Fruit fly (Drosophila melanogaster) whole organism, embryonic: ENCODE results near the gene CG1233.

Experiments
- Aef1 ChIP-seq: fragments of 200-800 bp; sonication (Bioruptor generic); IDR thresholded peaks from 3 replicates; pipeline ENCODE4 v1.3.6; 2022; ENCODE audit warnings: missing biosample characterization, missing genetic modification characterization
- CG10209 ChIP-seq: fragments of 200-800 bp; sonication (Bioruptor generic); optimal IDR thresholded peaks from 3 replicates; lab custom pipeline; 2017; ENCODE audit warnings: missing biosample characterization, mild to moderate bottlenecking, missing genetic modification characterization, missing genetic modification reagents
- CG11456 ChIP-seq: fragments of 200-800 bp; sonication (Bioruptor generic); IDR thresholded peaks from 3 replicates; pipeline ENCODE4 v1.3.6; 2022; ENCODE audit warnings: missing biosample characterization, missing genetic modification characterization
- CG11696 ChIP-seq: fragments of 200-800 bp; sonication (Bioruptor generic); IDR thresholded peaks from 2 replicates; pipeline ENCODE4 v1.3.6; 2022; ENCODE audit warnings: missing biosample characterization, missing genetic modification characterization
- CG13287 ChIP-seq: fragments of 200-800 bp; sonication (Bioruptor generic); IDR thresholded peaks from 2 replicates; pipeline ENCODE4 v1.3.6; 2022; ENCODE audit warnings: missing biosample characterization, missing genetic modification characterization; ENCODE audit not compliant: partially characterized antibody
- CG14965 ChIP-seq: fragments of 200-800 bp; sonication (Bioruptor generic); optimal IDR thresholded peaks from 2 replicates; lab custom pipeline; 2016; ENCODE audit warnings: missing biosample characterization, missing genetic modification characterization, borderline replicate concordance
- CG15696 ChIP-seq: fragments of 200-800 bp; sonication (Bioruptor generic); optimal IDR thresholded peaks from 2 replicates; lab custom pipeline; 2019; ENCODE audit warnings: missing biosample characterization, mild to moderate bottlenecking, missing genetic modification characterization, moderate library complexity
- CG16863 ChIP-seq: fragments of 200-800 bp; sonication (Bioruptor generic); optimal IDR thresholded peaks from 3 replicates; lab custom pipeline; 2016; ENCODE audit warnings: missing biosample characterization, missing genetic modification characterization
- CG17328 ChIP-seq: fragments of 200-800 bp; sonication (Bioruptor generic); IDR thresholded peaks from 2 replicates; pipeline ENCODE4 v1.3.6; 2022; ENCODE audit warnings: missing biosample characterization, missing genetic modification characterization
- CG30431 ChIP-seq: fragments of 200-800 bp; sonication (Bioruptor generic); optimal IDR thresholded peaks from 2 replicates; lab custom pipeline; 2017; ENCODE audit warnings: missing biosample characterization, missing genetic modification characterization
- CG33557 ChIP-seq: fragments of 200-800 bp; sonication (Bioruptor generic); optimal IDR thresholded peaks from 2 replicates; lab custom pipeline; 2019; ENCODE audit warnings: missing biosample characterization, mild to moderate bottlenecking, missing genetic modification characterization, moderate library complexity
- CG3995 ChIP-seq: fragments of 200-800 bp; sonication (Bioruptor generic); optimal IDR thresholded peaks from 3 replicates; lab custom pipeline; 2016; ENCODE audit warnings: missing biosample characterization, missing genetic modification characterization
- CG4404 ChIP-seq: fragments of 200-800 bp; sonication (Bioruptor generic); IDR thresholded peaks from 2 replicates; pipeline ENCODE4 v1.3.6; 2022; ENCODE audit warnings: missing biosample characterization, missing genetic modification characterization
- CG7271 ChIP-seq: fragments of 200-800 bp; sonication (Bioruptor generic); optimal IDR thresholded peaks from 2 replicates; lab custom pipeline; 2018; ENCODE audit warnings: missing biosample characterization, mild to moderate bottlenecking, missing genetic modification characterization, moderate library complexity
- CG7372 ChIP-seq: fragments of 200-800 bp; sonication (Bioruptor generic); IDR thresholded peaks from 2 replicates; pipeline ENCODE4 v1.3.6; 2022; ENCODE audit warnings: missing biosample characterization, missing genetic modification characterization
- CG7745 ChIP-seq: fragments of 200-800 bp; sonication (Bioruptor generic); optimal IDR thresholded peaks from 2 replicates; lab custom pipeline; 2018; ENCODE audit warnings: missing biosample characterization, mild to moderate bottlenecking, missing genetic modification characterization, moderate library complexity
- D ChIP-seq, 2 experiments: fragments of 200-800 bp in 1 of 2; fragments of >200 bp in 1 of 2; sonication (Bioruptor generic) in 1 of 2; optimal IDR thresholded peaks; 2 replicates in 1 of 2; 3 replicates in 1 of 2; lab custom pipeline; 2017; ENCODE audit warnings: mild to moderate bottlenecking in 1 of 2, missing biosample characterization in 1 of 2, missing genetic modification characterization in 1 of 2, missing genetic modification reagents in 1 of 2
- D19B ChIP-seq: fragments of 200-800 bp; sonication (Bioruptor generic); optimal IDR thresholded peaks from 2 replicates; lab custom pipeline; 2017; ENCODE audit warnings: missing biosample characterization, mild to moderate bottlenecking, missing genetic modification characterization
- Ets65A ChIP-seq: fragments of 200-800 bp; sonication (Bioruptor generic); peaks from one replicate; lab custom pipeline; 2016; ENCODE audit warnings: missing biosample characterization, missing genetic modification characterization
- HLH3B ChIP-seq: fragments of 200-800 bp; sonication (Bioruptor generic); IDR thresholded peaks from 2 replicates; pipeline ENCODE4 v1.3.6; 2022; ENCODE audit warnings: missing biosample characterization, missing genetic modification characterization
- HLH54F ChIP-seq: fragments of 200-800 bp; sonication (Bioruptor generic); optimal IDR thresholded peaks from 3 replicates; lab custom pipeline; 2016; ENCODE audit warnings: missing biosample characterization, missing genetic modification characterization
- Hand ChIP-seq: fragments of 200-800 bp; sonication (Bioruptor generic); optimal IDR thresholded peaks from 2 replicates; lab custom pipeline; 2017; ENCODE audit warnings: mild to moderate bottlenecking, missing biosample characterization, missing genetic modification reagents, missing genetic modification characterization
- Hr78 ChIP-seq, 2 experiments: fragments of 200-800 bp in 1 of 2; fragments of >200 bp in 1 of 2; sonication (Bioruptor generic) in 1 of 2; optimal IDR thresholded peaks; 2 replicates each; lab custom pipeline; 2017 to 2019; ENCODE audit warnings: missing biosample characterization in 2 of 2, missing genetic modification characterization in 2 of 2, mild to moderate bottlenecking in 1 of 2, moderate library complexity in 1 of 2
- Jarid2 ChIP-seq: fragments of 200-800 bp; sonication (Bioruptor generic); optimal IDR thresholded peaks from 3 replicates; lab custom pipeline; 2017; ENCODE audit warnings: mild to moderate bottlenecking, missing biosample characterization, missing genetic modification reagents, missing genetic modification characterization
- NC2β ChIP-seq: fragments of 200-800 bp; sonication (Bioruptor generic); optimal IDR thresholded peaks from 2 replicates; lab custom pipeline; 2016; ENCODE audit warnings: missing biosample characterization, missing genetic modification characterization
- Nf-YB ChIP-seq: fragments of 200-800 bp; sonication (Bioruptor generic); optimal IDR thresholded peaks from 3 replicates; lab custom pipeline; 2019; ENCODE audit warnings: missing biosample characterization, mild to moderate bottlenecking, missing genetic modification characterization, moderate library complexity
- Usf ChIP-seq: fragments of 200-800 bp; sonication (Bioruptor generic); optimal IDR thresholded peaks from 2 replicates; lab custom pipeline; 2017; ENCODE audit warnings: missing genotype, missing biosample characterization, missing genetic modification characterization
- ap ChIP-seq: fragments of 200-800 bp; sonication (Bioruptor generic); IDR thresholded peaks from 2 replicates; pipeline ENCODE4 v1.3.6; 2022; ENCODE audit warnings: missing biosample characterization, missing genetic modification characterization
- az2 ChIP-seq: fragments of 200-800 bp; sonication (Bioruptor generic); optimal IDR thresholded peaks from 3 replicates; lab custom pipeline; 2016; ENCODE audit warnings: missing biosample characterization, missing genetic modification characterization
- btn ChIP-seq: fragments of 200-800 bp; sonication (Bioruptor generic); optimal IDR thresholded peaks from 2 replicates; lab custom pipeline; 2016; ENCODE audit warnings: missing biosample characterization, missing genetic modification characterization
- cad ChIP-seq: fragments of >200 bp; optimal IDR thresholded peaks from 2 replicates; lab custom pipeline; 2017; ENCODE audit warnings: missing biosample characterization, missing genetic modification characterization
- chif ChIP-seq, 2 experiments: fragments of 200-800 bp; sonication (Bioruptor generic); optimal IDR thresholded peaks; 3 replicates each; lab custom pipeline; 2016; ENCODE audit warnings: missing biosample characterization in 2 of 2, missing genetic modification characterization in 2 of 2
- ci ChIP-seq: fragments of 200-800 bp; sonication (Bioruptor generic); IDR thresholded peaks from 3 replicates; pipeline ENCODE4 v1.3.6; 2022; ENCODE audit warnings: missing biosample characterization, missing genetic modification characterization
- ftz-f1 ChIP-seq: fragments of 200-800 bp; sonication (Bioruptor generic); optimal IDR thresholded peaks from 2 replicates; lab custom pipeline; 2016; ENCODE audit warnings: missing biosample characterization, missing genetic modification characterization
- knrl ChIP-seq: fragments of 200-800 bp; sonication (Bioruptor generic); IDR thresholded peaks from 3 replicates; pipeline ENCODE4 v1.3.6; 2022; ENCODE audit warnings: missing biosample characterization, missing genetic modification characterization; ENCODE audit not compliant: partially characterized antibody
- luna ChIP-seq: fragments of 200-800 bp; sonication (Bioruptor generic); optimal IDR thresholded peaks from 2 replicates; lab custom pipeline; 2016; ENCODE audit warnings: missing biosample characterization, missing genetic modification characterization
- mam ChIP-seq: fragments of 200-800 bp; sonication (Bioruptor generic); optimal IDR thresholded peaks from 3 replicates; lab custom pipeline; 2016; ENCODE audit warnings: missing biosample characterization, missing genetic modification characterization
- mld ChIP-seq: fragments of 200-800 bp; sonication (Bioruptor generic); IDR thresholded peaks from 3 replicates; pipeline ENCODE4 v1.3.6; 2022; ENCODE audit warnings: missing biosample characterization, missing genetic modification characterization; ENCODE audit not compliant: partially characterized antibody
- otp ChIP-seq: fragments of 200-800 bp; sonication (Bioruptor generic); IDR thresholded peaks from 3 replicates; pipeline ENCODE4, ENCODE4 v1.3.6; 2022; ENCODE audit warnings: missing biosample characterization, missing genetic modification characterization
- pan ChIP-seq, 4 experiments: fragments of >200 bp in 3 of 4; fragments of 200-800 bp in 1 of 4; sonication (Bioruptor generic) in 1 of 4; optimal IDR thresholded peaks in 3 of 4; IDR thresholded peaks in 1 of 4; 2 replicates each; pipeline versions ENCODE4 v1.3.6 to Lab custom; 2017 to 2022; ENCODE audit warnings: missing biosample characterization in 2 of 4, missing genetic modification characterization in 2 of 4, mixed read lengths in 1 of 4
- pb ChIP-seq: fragments of 200-800 bp; sonication (Bioruptor generic); optimal IDR thresholded peaks from 3 replicates; lab custom pipeline; 2016; ENCODE audit warnings: missing biosample characterization, missing genetic modification characterization
- pfk ChIP-seq: fragments of 200-800 bp; sonication (Bioruptor generic); optimal IDR thresholded peaks from 2 replicates; lab custom pipeline; 2018; ENCODE audit warnings: missing biosample characterization, mild to moderate bottlenecking, missing genetic modification characterization, moderate library complexity
- ranshi ChIP-seq: fragments of 200-800 bp; sonication (Bioruptor generic); IDR thresholded peaks from 2 replicates; pipeline ENCODE4 v1.3.6; 2022; ENCODE audit warnings: missing biosample characterization, missing genetic modification characterization
- row ChIP-seq: fragments of 200-800 bp; sonication (Bioruptor generic); IDR thresholded peaks from 3 replicates; pipeline ENCODE4 v1.3.6; 2022; ENCODE audit warnings: missing biosample characterization, missing genetic modification characterization
- seq ChIP-seq: fragments of 200-800 bp; sonication (Bioruptor generic); IDR thresholded peaks from 2 replicates; pipeline ENCODE4 v1.3.6; 2022; ENCODE audit warnings: missing biosample characterization, missing genetic modification characterization
- tgo ChIP-seq: fragments of 200-800 bp; sonication (Bioruptor generic); IDR thresholded peaks from 3 replicates; pipeline ENCODE4 v1.3.6; 2022; ENCODE audit warnings: missing biosample characterization, missing genetic modification characterization
- toy ChIP-seq: fragments of 200-800 bp; sonication (Bioruptor generic); IDR thresholded peaks from 2 replicates; pipeline ENCODE4 v1.3.6; 2022; ENCODE audit warnings: missing biosample characterization, missing genetic modification characterization
- unpg ChIP-seq: fragments of 200-800 bp; sonication (Bioruptor generic); optimal IDR thresholded peaks from 3 replicates; lab custom pipeline; 2018; ENCODE audit warnings: missing biosample characterization, mild to moderate bottlenecking, missing genetic modification characterization, moderate library complexity
- yki ChIP-seq: fragments of >200 bp; optimal IDR thresholded peaks from 3 replicates; lab custom pipeline; 2018

CG1233 gene

DNA sequence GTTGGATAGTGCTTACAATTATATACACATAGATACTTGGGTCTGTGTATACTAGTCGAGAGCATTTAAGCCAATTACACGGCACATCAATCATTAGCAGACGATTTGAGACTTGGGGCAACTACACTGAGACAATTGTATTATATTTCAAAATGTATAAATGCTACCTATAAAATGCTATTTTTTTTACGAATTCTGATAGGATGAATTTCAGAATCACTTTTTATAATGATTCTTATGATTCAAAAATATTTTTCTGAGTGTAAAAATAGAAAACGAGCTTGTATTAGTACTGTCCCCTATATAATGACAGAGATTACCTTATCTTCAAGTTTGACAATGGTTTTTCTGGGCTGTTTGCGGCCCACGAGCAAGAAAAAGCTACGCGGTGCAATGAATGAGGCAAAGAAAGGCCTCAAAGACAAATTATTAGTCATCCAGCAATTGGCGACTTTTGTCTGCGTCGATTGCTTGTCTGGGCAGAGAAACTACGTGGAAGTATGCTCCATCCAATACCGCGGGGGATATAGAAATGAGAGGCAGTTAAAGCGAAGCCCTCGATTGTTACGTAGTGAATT lies 10.5 kb upstream of the CG1233 start:
- peak in 1 of 2 experiments; percentile 83 for TF ChIP-seq Hr78 (GFP tag; optimal IDR thresholded peaks at IDR 0.05; lab: Kevin White, UChicago)
- peak; percentile 88 for TF ChIP-seq ranshi (GFP tag; lab: Robert Waterston, UW)
- peak; percentile 28 for TF ChIP-seq CG10209
- peak; percentile 70 for TF ChIP-seq az2
- peak; percentile 58 for TF ChIP-seq D19B (GFP tag; lab: Kevin White, UChicago)
- no peak for TF ChIP-seq CG3995 (GFP tag; lab: Kevin White, UChicago)
- peak; percentile 70; the same call in 2 of the 3 replicates for TF ChIP-seq ci (GFP tag; lab: Robert Waterston, UW)
- TF ChIP-seq toy (GFP tag; lab: Robert Waterston, UW): peak; percentile 56; the same call in 1 of the 2 replicates
- TF ChIP-seq yki (lab: Kevin White, UChicago): no peak
- TF ChIP-seq knrl (GFP tag; lab: Robert Waterston, UW): no peak
- TF ChIP-seq btn (GFP tag; lab: Kevin White, UChicago): peak; percentile 48
- TF ChIP-seq HLH3B (GFP tag; lab: Robert Waterston, UW): peak; percentile 85
- peak; percentile 14 for TF ChIP-seq Jarid2 (GFP tag; lab: Kevin White, UChicago)
- no peak for TF ChIP-seq ftz-f1 (GFP tag; lab: Kevin White, UChicago)
- TF ChIP-seq otp (GFP tag; lab: Robert Waterston, UW): peak; percentile 67; the same call in 1 of the 3 replicates
- TF ChIP-seq mam (GFP tag; lab: Kevin White, UChicago): peak; percentile 76
- no peak for TF ChIP-seq mld
- TF ChIP-seq CG30431 (GFP tag; lab: Kevin White, UChicago): no peak
- TF ChIP-seq NC2β (GFP tag; lab: Kevin White, UChicago): no peak
- TF ChIP-seq HLH54F (GFP tag; lab: Kevin White, UChicago): peak; percentile 46
- TF ChIP-seq CG16863 (GFP tag; lab: Kevin White, UChicago): peak; percentile 50
- peak in 1 of 2 experiments; percentile 32 for TF ChIP-seq chif (GFP tag; optimal IDR thresholded peaks at IDR 0.05; lab: Kevin White, UChicago)
- peak; percentile 84 for TF ChIP-seq Ets65A (GFP tag; lab: Kevin White, UChicago)
- TF ChIP-seq D (optimal IDR thresholded peaks at IDR 0.05; lab: Kevin White, UChicago): no peak
- TF ChIP-seq D (GFP tag; optimal IDR thresholded peaks at IDR 0.05; lab: Kevin White, UChicago): no peak
- peak; percentile 43 for TF ChIP-seq luna
- no peak for TF ChIP-seq CG13287 (GFP tag; lab: Robert Waterston, UW)
- no peak for TF ChIP-seq CG14965 (GFP tag; lab: Kevin White, UChicago)
- TF ChIP-seq Usf (GFP tag; lab: Kevin White, UChicago): no peak
- TF ChIP-seq CG7271 (tag; lab: Kevin White, UChicago): no peak
- no peak for TF ChIP-seq pan (optimal IDR thresholded peaks at IDR 0.05; lab: Kevin White, UChicago)
- TF ChIP-seq pan (GFP tag; optimal IDR thresholded peaks at IDR 0.05 in 1 of 2, IDR thresholded peaks at IDR 0.05 in 1 of 2): peak in 1 of 2 experiments; percentile 91
- TF ChIP-seq CG17328: peak; percentile 77
- TF ChIP-seq seq (GFP tag; lab: Robert Waterston, UW): peak; percentile 54
- TF ChIP-seq Nf-YB (GFP tag; lab: Kevin White, UChicago): peak; percentile 42
- TF ChIP-seq CG4404 (GFP tag; lab: Robert Waterston, UW): peak; percentile 45; the same call in 1 of the 2 replicates
- TF ChIP-seq cad: no peak
- TF ChIP-seq ap (GFP tag; lab: Robert Waterston, UW): peak; percentile 54; the same call in 1 of the 2 replicates
- peak; percentile 13 for TF ChIP-seq CG15696 (tag; lab: Kevin White, UChicago)
- TF ChIP-seq Aef1: peak; percentile 75
- peak; percentile 84 for TF ChIP-seq tgo (GFP tag; lab: Robert Waterston, UW)
- no peak for TF ChIP-seq CG33557
- peak; percentile 76 for TF ChIP-seq unpg (GFP tag; lab: Kevin White, UChicago)
- TF ChIP-seq CG7745: no peak
- TF ChIP-seq row: peak; percentile 88
- TF ChIP-seq Hand (GFP tag; lab: Kevin White, UChicago): peak; percentile 36
- peak; percentile 69 for TF ChIP-seq CG11696
- peak; percentile 41 for TF ChIP-seq pb (GFP tag; lab: Kevin White, UChicago)
- peak; percentile 83 for TF ChIP-seq CG11456
- TF ChIP-seq pfk (GFP tag; lab: Kevin White, UChicago): no peak
- no peak for TF ChIP-seq CG7372 (GFP tag; lab: Robert Waterston, UW)
